Worm (Caenorhabditis elegans): ENCODE results near the gene B0361.11.

Gene B0361.11

DNA sequence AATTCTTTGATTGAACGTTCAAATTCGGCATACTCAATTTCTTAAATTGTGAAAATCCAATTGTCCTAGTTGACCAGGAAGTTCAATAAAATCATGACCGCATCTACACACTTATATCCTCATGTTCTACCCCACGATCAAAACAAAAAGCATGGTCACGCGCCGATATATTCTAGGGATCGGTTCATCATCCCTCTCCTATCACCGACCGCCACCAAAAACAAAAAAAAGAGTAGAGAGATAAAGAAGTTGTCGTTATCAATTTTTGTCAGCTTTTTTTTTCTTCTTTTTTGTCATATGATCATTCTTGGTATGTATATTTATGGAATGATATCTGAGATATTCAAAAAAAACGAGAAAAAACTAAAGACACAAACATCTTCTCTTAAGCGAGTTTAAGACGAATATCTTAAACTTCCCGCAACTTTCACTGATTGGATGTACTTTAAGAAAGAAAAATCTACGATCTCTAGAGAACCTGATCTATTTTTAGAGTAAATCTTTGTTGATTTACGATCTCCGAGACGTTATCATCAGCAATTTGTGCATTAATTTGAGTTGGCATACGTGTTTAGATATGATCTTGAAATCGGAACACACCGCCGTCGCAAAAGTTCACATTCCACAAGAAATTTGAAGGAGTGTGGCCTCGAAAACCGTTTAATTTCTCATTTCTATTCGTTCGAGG, 27.7 kb downstream of the B0361.11 start:
- no peak for TF ChIP-seq unc-62 (GFP tag; optimal IDR thresholded peaks at IDR 0.05)

DNA sequence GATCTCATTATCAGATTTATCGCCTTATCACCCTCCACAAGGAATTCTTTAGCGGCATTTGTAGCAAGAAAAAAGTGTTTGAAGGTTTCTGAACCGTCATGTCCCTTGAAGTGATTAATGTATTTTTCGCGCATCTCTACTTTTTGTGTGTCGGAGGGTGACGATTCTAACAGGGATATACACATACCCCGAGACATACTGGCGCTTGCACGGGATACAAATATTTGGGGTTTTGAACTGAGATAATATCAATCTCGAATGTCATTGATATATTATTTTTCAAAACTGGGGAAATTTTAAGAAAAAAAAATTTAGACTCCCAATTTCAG, 28.2 kb downstream of the B0361.11 start:
- no peak for TF ChIP-seq unc-62 (GFP tag; optimal IDR thresholded peaks at IDR 0.05)

DNA sequence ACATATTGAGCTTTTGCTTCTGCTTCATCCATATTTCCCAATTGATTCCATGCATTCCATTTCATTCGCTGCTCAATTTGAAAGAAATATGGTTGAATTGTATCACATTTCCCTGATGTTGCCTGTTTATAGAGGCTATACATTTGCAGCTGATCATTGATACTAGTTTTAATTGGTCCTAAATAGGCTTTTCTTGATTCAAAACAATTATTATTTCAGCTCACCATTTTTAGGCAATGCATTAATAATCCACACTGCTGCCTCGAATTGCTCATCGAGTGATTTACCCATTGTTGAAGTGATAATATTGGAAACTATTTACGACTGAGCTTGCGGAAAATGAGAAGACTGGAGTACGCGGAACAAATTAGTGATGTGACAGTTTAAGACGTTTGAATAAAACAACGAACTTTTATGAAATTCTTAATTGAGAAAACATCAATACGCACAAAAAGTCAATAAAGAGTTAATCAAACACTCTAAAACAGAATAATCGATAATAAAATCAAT, 31.3 kb downstream of the B0361.11 start, which contains the start of gene acbp-4:
acbp-4 (minus strand) TSS at position 510 of the 510 bp plus-strand sequence.
- TF ChIP-seq unc-62 (GFP tag; optimal IDR thresholded peaks at IDR 0.05) = no peak

DNA sequence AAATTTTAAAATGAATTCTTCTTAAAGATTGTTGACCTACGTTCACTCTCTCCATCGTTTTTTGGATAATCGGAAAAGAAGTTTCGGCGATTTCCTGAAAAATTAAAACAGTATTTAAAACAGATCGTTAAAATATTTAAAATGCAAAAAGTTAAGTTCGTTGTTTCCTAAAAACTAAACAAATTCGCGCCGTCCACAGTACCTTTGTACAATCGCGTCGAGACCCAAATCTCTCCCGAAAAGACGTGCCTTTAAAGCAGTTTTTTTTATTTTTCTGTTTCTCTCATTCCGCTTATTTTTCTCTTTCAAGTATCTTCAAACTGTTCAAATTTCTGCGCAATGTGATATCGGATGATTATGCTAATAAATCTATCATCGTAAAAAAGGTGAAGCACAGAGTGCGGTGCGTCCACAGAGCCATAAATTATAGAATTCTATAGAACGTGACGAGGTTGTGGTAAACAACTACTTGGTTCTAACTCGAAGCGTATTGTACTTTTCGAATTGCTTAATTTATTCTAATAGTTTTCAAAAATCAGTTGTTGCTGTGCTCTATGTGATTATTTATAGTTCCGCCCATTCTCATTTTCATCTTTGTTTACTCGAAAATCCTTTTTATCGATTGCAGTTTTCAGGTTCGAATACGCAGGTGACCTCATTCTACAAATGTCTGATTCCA, 33.4 kb downstream of the B0361.11 start, which contains the start of the genes F56C9.6 and F56C9.3:
F56C9.6 (minus strand) TSS at position 112 of the 679 bp plus-strand sequence.
F56C9.3 (plus strand) TSS at position 629 of the 679 bp plus-strand sequence.
- no peak for TF ChIP-seq unc-62 (GFP tag; optimal IDR thresholded peaks at IDR 0.05)

DNA sequence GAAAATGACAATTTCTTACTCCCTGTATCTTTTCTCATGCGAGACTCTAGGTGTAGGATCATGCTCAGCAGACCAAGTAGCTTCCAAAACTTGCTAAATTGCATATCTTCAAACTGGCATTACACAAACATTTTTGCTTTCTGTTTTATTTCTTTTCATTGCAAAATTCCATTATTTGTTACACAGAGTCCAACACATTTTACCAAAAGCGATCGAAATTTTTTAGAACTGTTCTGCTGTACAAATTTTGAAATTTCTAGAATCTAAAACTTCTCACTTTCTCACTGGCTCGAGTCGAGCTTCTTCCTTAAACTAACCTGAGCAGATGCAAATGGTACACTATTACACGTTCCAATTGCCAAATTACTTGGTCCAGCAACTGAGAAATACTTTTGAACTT, 37.1 kb downstream of the B0361.11 start:
- no peak for TF ChIP-seq unc-62 (GFP tag; optimal IDR thresholded peaks at IDR 0.05)

DNA sequence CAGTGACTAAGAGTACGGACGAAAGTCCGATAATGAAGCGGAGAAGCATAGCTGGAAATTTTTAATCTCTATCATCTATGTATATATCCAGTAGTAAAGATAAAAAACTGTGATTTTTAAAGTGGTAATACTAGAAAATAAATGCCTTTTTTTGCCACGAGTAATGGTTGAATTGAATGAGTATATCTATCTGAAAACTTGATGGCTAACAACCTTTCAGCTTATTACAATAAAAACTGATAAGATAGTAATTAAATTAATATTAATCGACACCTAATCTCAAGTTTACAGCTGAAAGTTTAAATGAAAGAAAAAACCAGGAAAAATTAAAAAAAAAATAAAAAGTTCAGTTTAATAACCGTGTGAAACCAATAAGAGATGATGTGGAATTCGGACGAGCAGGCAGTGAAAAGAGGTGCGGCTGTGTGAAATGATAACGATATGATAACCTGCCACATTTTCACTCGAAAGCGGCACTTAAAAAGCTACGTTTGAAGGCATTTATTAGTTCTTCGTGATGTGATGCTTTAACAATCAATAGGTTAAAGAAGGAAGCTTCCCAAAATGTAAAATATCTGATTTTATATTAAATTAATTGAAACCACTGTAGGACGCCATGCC, 37.6 kb downstream of the B0361.11 start, which contains the start of gene nspg-6:
nspg-6 (minus strand) TSS at position 51 of the 621 bp plus-strand sequence.
- no peak for TF ChIP-seq unc-62 (GFP tag; optimal IDR thresholded peaks at IDR 0.05)

DNA sequence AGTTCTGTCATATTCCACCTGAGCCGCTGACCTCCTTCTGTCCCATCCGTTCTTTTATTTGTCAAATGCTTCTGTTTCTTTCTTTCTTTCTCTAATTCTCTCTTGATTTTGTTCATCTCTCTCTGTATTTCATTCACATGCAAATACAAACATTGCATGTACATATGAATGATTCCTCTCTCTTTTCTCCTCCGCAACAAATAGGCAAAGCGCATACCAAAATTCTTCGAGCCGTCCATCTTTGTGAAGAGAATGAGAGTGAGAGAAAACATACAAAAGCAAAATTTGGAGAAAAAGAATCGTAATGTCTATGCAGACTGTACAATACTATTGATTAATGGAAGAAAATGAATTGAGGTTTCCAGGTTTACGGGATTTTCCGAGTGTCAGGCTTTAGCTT, 40.0 kb downstream of the B0361.11 start:
- TF ChIP-seq unc-62 (GFP tag; optimal IDR thresholded peaks at IDR 0.05) = no peak

DNA sequence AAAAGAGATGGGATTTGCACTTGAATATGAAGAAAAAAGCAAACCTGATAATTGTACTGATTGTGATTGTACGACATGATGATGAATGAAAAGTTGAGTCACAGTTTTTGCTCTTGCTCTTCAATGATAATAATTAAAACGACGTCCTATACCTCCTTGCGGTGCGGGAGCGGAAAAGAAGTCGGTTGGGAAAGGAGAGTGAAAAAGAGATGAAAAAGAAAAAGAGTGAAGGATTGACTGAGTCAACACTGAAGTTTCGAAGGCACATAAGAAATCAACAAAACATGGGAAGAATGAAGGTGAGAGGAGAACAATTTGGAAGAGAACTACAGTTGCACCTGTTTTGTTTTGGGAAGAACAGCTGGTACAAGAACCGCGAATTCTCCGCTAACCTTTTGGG, 42.0 kb downstream of the B0361.11 start, which contains the start of gene F56C9.8:
F56C9.8 (minus strand) TSS at position 120 of the 400 bp plus-strand sequence.
- TF ChIP-seq unc-62 (GFP tag; optimal IDR thresholded peaks at IDR 0.05) = no peak

DNA sequence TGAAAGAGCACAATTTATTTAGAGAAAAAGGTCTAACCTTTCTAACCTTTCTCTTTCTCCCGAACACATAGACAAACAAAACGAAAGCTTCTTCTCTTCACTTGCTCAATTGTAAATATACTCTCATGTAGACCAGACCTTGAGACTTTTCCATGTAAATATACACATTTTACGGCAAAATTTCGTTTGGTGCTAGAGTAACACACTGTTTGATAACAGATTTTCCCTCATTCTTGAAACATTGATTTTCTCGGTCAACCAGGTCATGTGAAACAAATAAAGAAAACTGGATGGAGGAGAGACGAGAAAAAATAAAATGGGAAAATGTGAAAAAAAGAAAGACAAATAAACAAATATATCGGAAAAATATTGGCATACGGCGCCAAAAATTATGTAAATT, 44.6 kb downstream of the B0361.11 start:
- TF ChIP-seq unc-62 (GFP tag; optimal IDR thresholded peaks at IDR 0.05) = no peak

DNA sequence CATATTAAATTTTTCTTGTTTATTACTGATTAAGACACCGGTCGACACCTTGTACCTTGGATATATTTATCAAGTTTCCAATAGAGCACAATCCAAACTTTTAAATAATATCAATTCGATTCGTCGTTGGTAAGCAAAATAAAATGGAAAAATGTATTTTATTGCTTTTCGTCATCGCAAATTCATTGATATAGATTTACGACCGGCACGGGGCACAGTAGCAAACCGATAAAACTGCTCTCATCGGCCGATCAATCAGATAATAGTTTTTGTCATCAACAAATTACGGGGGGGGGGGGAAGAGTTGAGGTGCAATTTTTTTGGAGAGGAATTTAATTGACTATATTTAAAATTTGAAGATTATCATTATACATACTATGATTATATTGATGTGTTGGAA, 45.9 kb downstream of the B0361.11 start:
- TF ChIP-seq unc-62 (GFP tag; optimal IDR thresholded peaks at IDR 0.05) = no peak

DNA sequence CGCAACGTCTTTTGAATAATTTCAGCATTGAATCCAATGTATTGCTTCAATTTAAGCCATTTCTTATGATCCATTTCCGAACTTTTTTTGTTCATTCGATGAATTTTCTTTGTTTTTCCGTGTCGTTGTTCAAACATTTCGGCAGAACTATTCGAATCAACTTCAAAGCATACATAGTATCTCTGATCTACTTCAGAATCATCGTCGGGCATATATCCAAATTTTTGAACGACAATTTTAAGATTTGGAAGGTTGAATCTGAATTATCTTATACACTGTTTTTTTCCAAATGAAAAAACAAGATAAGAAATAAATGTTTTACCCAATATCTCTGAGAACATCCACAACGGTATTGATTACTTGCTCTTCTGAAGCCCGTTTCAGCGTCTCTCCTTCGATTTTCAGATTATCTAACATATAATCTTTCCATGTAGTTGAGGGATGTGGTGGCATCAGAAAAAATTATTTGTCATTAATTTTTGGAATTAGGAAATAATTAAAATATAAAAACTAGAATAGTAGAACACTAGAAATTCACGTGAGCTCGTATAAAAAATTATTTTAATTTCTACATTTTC, 51.8 kb downstream of the B0361.11 start, which contains the start of gene lab-2:
lab-2 (minus strand) TSS at position 453 of the 578 bp plus-strand sequence.
- TF ChIP-seq unc-62 (GFP tag; optimal IDR thresholded peaks at IDR 0.05) = no peak
